Worm (Caenorhabditis elegans) whole organism, midembryonic: Measurements from ENCODE around the gene rhr-2.
A peak's percentile ranks its signal among the peaks of the same experiment; 100 is the strongest.

Experiments used
- tab-1 ChIP-seq: fragments of 200-800 bp; sonication (Bioruptor generic); IDR thresholded peaks from 2 replicates; pipeline ENCODE4 v1.3.6; 2022; ENCODE audit warnings: missing genetic modification characterization, missing compliant biosample characterization
- ztf-29 ChIP-seq: fragments of 200-800 bp; sonication (Bioruptor generic); IDR thresholded peaks from 2 replicates; pipeline ENCODE4 v1.3.6; 2022; ENCODE audit warnings: missing genetic modification reagents, missing genetic modification characterization, missing compliant biosample characterization

DNA sequence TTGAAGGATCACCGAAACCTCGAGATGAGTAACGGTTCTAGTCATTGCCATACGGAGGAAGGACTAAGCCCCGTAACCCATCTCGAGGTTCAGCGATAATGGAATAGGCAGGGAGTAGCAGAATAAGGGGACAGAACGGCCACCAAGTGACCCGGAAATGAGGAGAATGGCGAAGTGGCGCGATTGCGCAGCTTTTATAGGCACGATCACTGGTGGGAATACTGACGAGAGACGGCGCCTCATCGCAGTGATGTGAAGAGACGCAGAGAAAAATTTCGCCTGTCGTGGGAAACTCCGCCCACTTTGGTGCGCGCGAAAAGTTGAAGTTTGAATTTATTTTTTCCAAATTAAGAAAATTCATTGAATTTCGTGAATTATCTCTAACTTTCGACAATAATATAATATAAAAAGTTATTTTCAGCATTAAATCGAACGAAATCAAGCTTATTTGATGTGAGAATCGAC lies 40.1 kb upstream of the rhr-2 start, which contains the start of gene F55A11.4:
- TF ChIP-seq tab-1 (GFP tag; lab: Robert Waterston, UW) (0 out of 2 replicates have a peak, but pooled peaks have one; percentile 47), ztf-29 (GFP tag; lab: Robert Waterston, UW) (no peak)
